Fruit fly (Drosophila melanogaster) whole organism, embryonic: ENCODE data around the gene Pex5.

Experiments used
- Atf-2 ChIP-seq: fragments of 200-800 bp; sonication (Bioruptor generic); optimal IDR thresholded peaks from 2 replicates; lab custom pipeline; 2016; ENCODE audit warnings: missing biosample characterization, missing genetic modification characterization
- Blimp-1 ChIP-seq: fragments of 200-800 bp; sonication (Bioruptor generic); optimal IDR thresholded peaks from 3 replicates; lab custom pipeline; 2018; ENCODE audit warnings: missing biosample characterization, missing genetic modification characterization, mild to moderate bottlenecking, moderate library complexity, missing genetic modification reagents
- CG11695 ChIP-seq: fragments of 200-800 bp; sonication (Bioruptor generic); IDR thresholded peaks from 3 replicates; pipeline ENCODE4 v1.3.6; 2022; ENCODE audit warnings: missing biosample characterization, missing genetic modification characterization
- CG11696 ChIP-seq: fragments of 200-800 bp; sonication (Bioruptor generic); IDR thresholded peaks from 2 replicates; pipeline ENCODE4 v1.3.6; 2022; ENCODE audit warnings: missing biosample characterization, missing genetic modification characterization
- CG12299 ChIP-seq: fragments of 200-800 bp; sonication (Bioruptor generic); optimal IDR thresholded peaks from 2 replicates; lab custom pipeline; 2018; ENCODE audit warnings: missing biosample characterization, mild to moderate bottlenecking, missing genetic modification characterization
- CG15696 ChIP-seq: fragments of 200-800 bp; sonication (Bioruptor generic); optimal IDR thresholded peaks from 2 replicates; lab custom pipeline; 2019; ENCODE audit warnings: missing biosample characterization, mild to moderate bottlenecking, missing genetic modification characterization, moderate library complexity
- CG17361 ChIP-seq: fragments of 200-800 bp; sonication (Bioruptor generic); IDR thresholded peaks from 3 replicates; pipeline ENCODE4 v1.3.6; 2022; ENCODE audit warnings: missing biosample characterization, missing genetic modification characterization
- CG17612 ChIP-seq: fragments of 200-800 bp; sonication (Bioruptor generic); IDR thresholded peaks from 2 replicates; pipeline ENCODE4 v1.3.6; 2022; ENCODE audit warnings: missing biosample characterization, missing genetic modification characterization
- CG17912 ChIP-seq: fragments of 200-800 bp; sonication (Bioruptor generic); optimal IDR thresholded peaks from 2 replicates; lab custom pipeline; 2018; ENCODE audit warnings: missing biosample characterization, mild to moderate bottlenecking, missing genetic modification characterization
- CG2712 ChIP-seq: fragments of 200-800 bp; optimal IDR thresholded peaks from 3 replicates; lab custom pipeline; 2019; ENCODE audit warnings: missing biosample characterization, mild to moderate bottlenecking, missing genetic modification characterization, moderate library complexity
- CG30431 ChIP-seq: fragments of 200-800 bp; sonication (Bioruptor generic); optimal IDR thresholded peaks from 2 replicates; lab custom pipeline; 2017; ENCODE audit warnings: missing biosample characterization, missing genetic modification characterization
- CG34376 ChIP-seq: fragments of 200-800 bp; sonication (Bioruptor generic); optimal IDR thresholded peaks from 2 replicates; lab custom pipeline; 2018; ENCODE audit warnings: missing biosample characterization, mild to moderate bottlenecking, missing genetic modification characterization
- CG3847 ChIP-seq: fragments of 200-800 bp; sonication (Bioruptor generic); IDR thresholded peaks from 2 replicates; pipeline ENCODE4 v1.3.6; 2022; ENCODE audit warnings: missing biosample characterization, missing genetic modification characterization
- CG4328 ChIP-seq: fragments of 200-800 bp; sonication (Bioruptor generic); optimal IDR thresholded peaks from 3 replicates; lab custom pipeline; 2017; ENCODE audit warnings: missing biosample characterization, missing genetic modification reagents, missing genetic modification characterization
- CG43689 ChIP-seq: fragments of 200-800 bp; sonication (Bioruptor generic); IDR thresholded peaks from 2 replicates; pipeline ENCODE4 v1.3.6; 2022; ENCODE audit warnings: missing biosample characterization, missing genetic modification characterization
- CG4424 ChIP-seq: fragments of 200-800 bp; sonication (Bioruptor generic); optimal IDR thresholded peaks from 3 replicates; lab custom pipeline; 2016; ENCODE audit warnings: missing biosample characterization, missing genetic modification characterization
- CG4820 ChIP-seq: fragments of 200-800 bp; sonication (Bioruptor generic); optimal IDR thresholded peaks from 3 replicates; lab custom pipeline; 2016; ENCODE audit warnings: missing biosample characterization, missing genetic modification characterization
- CG5180 ChIP-seq: fragments of 200-800 bp; sonication (Bioruptor generic); optimal IDR thresholded peaks from 3 replicates; lab custom pipeline; 2017; ENCODE audit warnings: missing biosample characterization, missing genetic modification characterization, mild to moderate bottlenecking, moderate library complexity, missing genetic modification reagents
- CG6254 ChIP-seq: fragments of 200-800 bp; sonication (Bioruptor generic); optimal IDR thresholded peaks from 3 replicates; lab custom pipeline; 2017; ENCODE audit warnings: mild to moderate bottlenecking, missing biosample characterization, missing genetic modification reagents, missing genetic modification characterization
- CG6765 ChIP-seq: fragments of 200-800 bp; sonication (Bioruptor generic); optimal IDR thresholded peaks from 3 replicates; lab custom pipeline; 2017; ENCODE audit warnings: missing biosample characterization, mild to moderate bottlenecking, missing genetic modification characterization
- CG6813 ChIP-seq: fragments of 200-800 bp; sonication (Bioruptor generic); optimal IDR thresholded peaks from 2 replicates; lab custom pipeline; 2017; ENCODE audit warnings: missing biosample characterization, missing genetic modification characterization, mild to moderate bottlenecking, moderate library complexity, missing genetic modification reagents
- CG8388 ChIP-seq: fragments of 200-800 bp; sonication (Bioruptor generic); optimal IDR thresholded peaks from 2 replicates; lab custom pipeline; 2019; ENCODE audit warnings: missing biosample characterization, mild to moderate bottlenecking, missing genetic modification characterization, moderate library complexity
- Camta ChIP-seq: fragments of 200-800 bp; sonication (Bioruptor generic); optimal IDR thresholded peaks from 2 replicates; lab custom pipeline; 2016; ENCODE audit warnings: missing biosample characterization, missing genetic modification characterization
- Deaf1 ChIP-seq: fragments of 200-800 bp; optimal IDR thresholded peaks from 3 replicates; lab custom pipeline; 2019; ENCODE audit warnings: missing biosample characterization, mild to moderate bottlenecking, missing genetic modification characterization, moderate library complexity
- Dip3 ChIP-seq: fragments of 200-800 bp; sonication (Bioruptor generic); optimal IDR thresholded peaks from 3 replicates; lab custom pipeline; 2016; ENCODE audit warnings: missing biosample characterization, missing genetic modification characterization
- Doc3 ChIP-seq: fragments of 200-800 bp; sonication (Bioruptor generic); IDR thresholded peaks from 3 replicates; pipeline ENCODE4 v1.3.6; 2022; ENCODE audit warnings: missing biosample characterization, missing genetic modification characterization; ENCODE audit not compliant: partially characterized antibody
- Gug ChIP-seq: fragments of 200-800 bp; sonication (Bioruptor generic); IDR thresholded peaks from 4 replicates; pipeline ENCODE4 v1.3.6; 2022; ENCODE audit warnings: missing biosample characterization, missing genetic modification characterization
- HLH4C ChIP-seq: fragments of 200-800 bp; sonication (Bioruptor generic); IDR thresholded peaks from 3 replicates; pipeline ENCODE4 v1.3.6; 2022; ENCODE audit warnings: missing biosample characterization, missing genetic modification characterization; ENCODE audit not compliant: partially characterized antibody
- Hand ChIP-seq: fragments of 200-800 bp; sonication (Bioruptor generic); optimal IDR thresholded peaks from 2 replicates; lab custom pipeline; 2017; ENCODE audit warnings: mild to moderate bottlenecking, missing biosample characterization, missing genetic modification reagents, missing genetic modification characterization
- Lim3 ChIP-seq: fragments of 200-800 bp; sonication (Bioruptor generic); IDR thresholded peaks from 2 replicates; pipeline ENCODE4 v1.3.6; 2022; ENCODE audit warnings: missing biosample characterization, missing genetic modification characterization
- Ptx1 ChIP-seq: fragments of 200-800 bp; sonication (Bioruptor generic); IDR thresholded peaks from 2 replicates; pipeline ENCODE4 v1.3.6; 2022; ENCODE audit warnings: missing biosample characterization, missing genetic modification characterization
- ap ChIP-seq: fragments of 200-800 bp; sonication (Bioruptor generic); IDR thresholded peaks from 2 replicates; pipeline ENCODE4 v1.3.6; 2022; ENCODE audit warnings: missing biosample characterization, missing genetic modification characterization
- ash1 ChIP-seq: fragments of 200-800 bp; sonication (Bioruptor generic); optimal IDR thresholded peaks from 2 replicates; lab custom pipeline; 2018; ENCODE audit warnings: missing biosample characterization, mild to moderate bottlenecking, missing genetic modification characterization
- bbx ChIP-seq: fragments of 200-800 bp; sonication (Bioruptor generic); IDR thresholded peaks from 2 replicates; pipeline ENCODE4 v1.3.6; 2022; ENCODE audit warnings: missing biosample characterization, missing genetic modification characterization; ENCODE audit not compliant: partially characterized antibody
- bcd ChIP-seq: fragments of 200-800 bp; sonication (Bioruptor generic); optimal IDR thresholded peaks from 2 replicates; lab custom pipeline; 2017; ENCODE audit warnings: missing biosample characterization, mild to moderate bottlenecking, missing genetic modification characterization
- bowl ChIP-seq: fragments of 200-800 bp; sonication (Bioruptor generic); IDR thresholded peaks from 2 replicates; pipeline ENCODE4 v1.3.6; 2022; ENCODE audit warnings: missing biosample characterization, missing genetic modification characterization
- cwo ChIP-seq: fragments of 200-800 bp; sonication (Bioruptor generic); optimal IDR thresholded peaks from 3 replicates; lab custom pipeline; 2017; ENCODE audit warnings: missing biosample characterization, missing genetic modification characterization, mild to moderate bottlenecking, moderate library complexity, missing genetic modification reagents
- dati ChIP-seq: fragments of 200-800 bp; sonication (Bioruptor generic); IDR thresholded peaks from 2 replicates; pipeline ENCODE4 v1.3.6; 2022; ENCODE audit warnings: missing biosample characterization, missing genetic modification characterization
- esg ChIP-seq: fragments of 200-800 bp; sonication (Bioruptor generic); conservative IDR thresholded peaks from 2 replicates; pipeline ENCODE4 v1.3.6; 2022; ENCODE audit warnings: missing biosample characterization, missing genetic modification characterization
- fd102C ChIP-seq: fragments of 200-800 bp; sonication (Bioruptor generic); optimal IDR thresholded peaks from 2 replicates; lab custom pipeline; 2018; ENCODE audit warnings: missing biosample characterization, mild to moderate bottlenecking, missing genetic modification characterization, moderate library complexity
- fd96Cb ChIP-seq: fragments of 200-800 bp; sonication (Bioruptor generic); optimal IDR thresholded peaks from 2 replicates; lab custom pipeline; 2018; ENCODE audit warnings: missing biosample characterization, mild to moderate bottlenecking, missing genetic modification characterization, moderate library complexity
- grau ChIP-seq: fragments of 200-800 bp; optimal IDR thresholded peaks from 3 replicates; lab custom pipeline; 2019; ENCODE audit warnings: missing biosample characterization, mild to moderate bottlenecking, missing genetic modification characterization, moderate library complexity
- hbn ChIP-seq: fragments of 200-800 bp; sonication (Bioruptor generic); IDR thresholded peaks from 2 replicates; pipeline ENCODE4 v1.3.6; 2022; ENCODE audit warnings: missing biosample characterization, missing genetic modification characterization; ENCODE audit not compliant: partially characterized antibody
- jigr1 ChIP-seq: fragments of 200-800 bp; sonication (Bioruptor generic); IDR thresholded peaks from 3 replicates; pipeline ENCODE4 v1.3.6; 2022; ENCODE audit warnings: missing biosample characterization, missing genetic modification characterization
- psq ChIP-seq: fragments of 200-800 bp; sonication (Bioruptor generic); optimal IDR thresholded peaks from 2 replicates; lab custom pipeline; 2017; ENCODE audit warnings: missing biosample characterization, missing genetic modification characterization
- slbo ChIP-seq: fragments of 200-800 bp; sonication (Bioruptor generic); IDR thresholded peaks from 2 replicates; pipeline ENCODE4 v1.3.6; 2022; ENCODE audit warnings: missing biosample characterization, missing genetic modification characterization
- tgo ChIP-seq: fragments of 200-800 bp; sonication (Bioruptor generic); IDR thresholded peaks from 3 replicates; pipeline ENCODE4 v1.3.6; 2022; ENCODE audit warnings: missing biosample characterization, missing genetic modification characterization
- wdn ChIP-seq: fragments of 200-800 bp; sonication (Bioruptor generic); IDR thresholded peaks from 2 replicates; pipeline ENCODE4 v1.3.6; 2022; ENCODE audit warnings: missing biosample characterization, missing genetic modification characterization
- yki ChIP-seq: fragments of >200 bp; optimal IDR thresholded peaks from 3 replicates; lab custom pipeline; 2018
- zfh1 ChIP-seq: fragments of 200-800 bp; sonication (Bioruptor generic); IDR thresholded peaks from 3 replicates; pipeline ENCODE4 v1.3.6; 2022; ENCODE audit warnings: missing biosample characterization, missing genetic modification characterization

The Pex5 gene

DNA sequence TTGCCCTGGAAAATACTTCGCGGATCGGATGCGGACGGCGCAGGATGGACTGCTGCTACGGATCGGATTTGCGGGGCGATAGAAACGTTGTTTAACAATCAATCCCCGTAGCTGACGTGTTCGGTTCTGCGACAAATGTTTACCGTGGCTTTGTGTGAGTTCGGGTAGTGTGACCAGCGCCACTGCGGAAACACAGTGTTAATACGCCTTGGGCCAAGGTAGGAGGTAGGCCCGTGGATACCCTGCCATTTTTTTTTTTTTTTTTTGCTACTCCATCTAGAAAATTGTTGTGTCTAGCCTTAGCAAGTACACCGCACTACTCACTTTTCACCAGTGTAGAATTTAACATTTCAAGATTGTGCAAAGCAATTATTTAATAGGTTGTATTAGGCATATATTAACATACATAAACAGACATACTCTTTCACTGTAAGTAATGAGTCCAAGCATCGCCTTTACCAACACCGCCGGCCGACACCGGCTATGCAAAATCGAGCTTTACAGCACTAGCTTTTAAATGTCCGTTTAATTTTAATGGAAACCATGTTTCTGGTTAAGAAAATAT, 7.2 kb downstream of the Pex5 start, which contains the start of gene deltaCOP (continued):
- TF ChIP-seq hbn (GFP tag; lab: Robert Waterston, UW) = no peak
- no peak for TF ChIP-seq CG5180 (GFP tag; lab: Kevin White, UChicago)
- peak; percentile 89 for TF ChIP-seq CG3847 (GFP tag; lab: Robert Waterston, UW)
- TF ChIP-seq Doc3 (GFP tag; lab: Robert Waterston, UW) = no peak
- TF ChIP-seq Gug (GFP tag; lab: Robert Waterston, UW) = peak; percentile 86
- no peak for TF ChIP-seq HLH4C (GFP tag; lab: Robert Waterston, UW)
- no peak for TF ChIP-seq CG8388 (GFP tag; lab: Kevin White, UChicago)
- TF ChIP-seq CG11695 (GFP tag; lab: Robert Waterston, UW) = peak; percentile 75
- peak; percentile 81 for TF ChIP-seq wdn
- peak; percentile 83 for TF ChIP-seq bcd (GFP tag; lab: Kevin White, UChicago)
- no peak for TF ChIP-seq CG17912 (GFP tag; lab: Kevin White, UChicago)
- TF ChIP-seq CG43689 = peak; percentile 51; the same call in 1 of the 2 replicates
- peak; percentile 57; the same call in 1 of the 2 replicates for TF ChIP-seq ap (GFP tag; lab: Robert Waterston, UW)
- TF ChIP-seq zfh1 (GFP tag; lab: Robert Waterston, UW) = peak; percentile 70
- peak; percentile 91 for TF ChIP-seq Ptx1 (GFP tag; lab: Robert Waterston, UW)
- TF ChIP-seq fd102C (GFP tag; lab: Kevin White, UChicago) = no peak
- peak; percentile 94 for TF ChIP-seq Dip3 (GFP tag; lab: Kevin White, UChicago)
- TF ChIP-seq CG6813 (GFP tag; lab: Kevin White, UChicago) = peak; percentile 51
- TF ChIP-seq slbo (GFP tag; lab: Robert Waterston, UW) = peak; percentile 91
- peak; percentile 74 for TF ChIP-seq CG2712 (tag; lab: Kevin White, UChicago)
- peak; percentile 65 for TF ChIP-seq cwo (GFP tag; lab: Kevin White, UChicago)
- TF ChIP-seq Hand (GFP tag; lab: Kevin White, UChicago) = peak; percentile 13
- TF ChIP-seq bbx (GFP tag; lab: Robert Waterston, UW) = peak; percentile 17; the same call in 1 of the 2 replicates
- TF ChIP-seq CG6765 = peak; percentile 45
- TF ChIP-seq CG4820 (GFP tag; lab: Kevin White, UChicago) = peak; percentile 80
- TF ChIP-seq CG34376 (GFP tag; lab: Kevin White, UChicago) = peak; percentile 76
- no peak for TF ChIP-seq CG12299 (tag; lab: Kevin White, UChicago)
- TF ChIP-seq ash1 (GFP tag; lab: Kevin White, UChicago) = no peak
- TF ChIP-seq esg (GFP tag; lab: Robert Waterston, UW) = peak; percentile 82
- no peak for TF ChIP-seq Deaf1 (tag; lab: Kevin White, UChicago)
- peak; percentile 82 for TF ChIP-seq tgo (GFP tag; lab: Robert Waterston, UW)
- TF ChIP-seq bowl (GFP tag; lab: Robert Waterston, UW) = no peak; the same call in 1 of the 2 replicates
- TF ChIP-seq jigr1 (GFP tag; lab: Robert Waterston, UW) = peak; percentile 67
- TF ChIP-seq CG4424 (GFP tag; lab: Kevin White, UChicago) = peak; percentile 85
- peak; percentile 88 for TF ChIP-seq Camta (GFP tag; lab: Kevin White, UChicago)
- peak; percentile 43 for TF ChIP-seq CG4328
- peak; percentile 58 for TF ChIP-seq Blimp-1
- TF ChIP-seq CG15696 (tag; lab: Kevin White, UChicago) = peak; percentile 50
- peak; percentile 83 for TF ChIP-seq grau
- TF ChIP-seq CG17361 (GFP tag; lab: Robert Waterston, UW) = peak; percentile 79
- TF ChIP-seq psq = peak; percentile 55
- no peak for TF ChIP-seq Lim3 (GFP tag; lab: Robert Waterston, UW)
- peak; percentile 43 for TF ChIP-seq CG6254 (GFP tag; lab: Kevin White, UChicago)
- peak; percentile 73 for TF ChIP-seq fd96Cb (tag; lab: Kevin White, UChicago)
- TF ChIP-seq CG11696 = 0 out of 2 replicates have a peak, but pooled peaks have one; percentile 42
- no peak for TF ChIP-seq dati (GFP tag; lab: Robert Waterston, UW)
- 0 out of 2 replicates have a peak, but pooled peaks have one; percentile 43 for TF ChIP-seq CG17612 (GFP tag; lab: Robert Waterston, UW)
- TF ChIP-seq yki (lab: Kevin White, UChicago) = no peak
- peak; percentile 46 for TF ChIP-seq CG30431
- peak; percentile 88 for TF ChIP-seq Atf-2
